Fruit fly (Drosophila melanogaster) Kc167 (cell line): ENCODE data around the gene nbs.

Experiments used
- Sin3A ChIP-seq: fragments of >200 bp; optimal IDR thresholded peaks from 2 replicates; lab custom pipeline; 2018; ENCODE audit warnings: missing external identifiers
- h ChIP-seq: fragments of >200 bp; optimal IDR thresholded peaks from 3 replicates; lab custom pipeline; 2018; ENCODE audit warnings: missing external identifiers
- insv ChIP-seq: fragments of >200 bp; optimal IDR thresholded peaks from 3 replicates; lab custom pipeline; 2018; ENCODE audit warnings: missing external identifiers
- psq ChIP-seq: fragments of >200 bp; optimal IDR thresholded peaks from 2 replicates; lab custom pipeline; 2017; ENCODE audit warnings: missing external identifiers

dm6 chr3L:9760151-9760749, 37.3 kb upstream of the nbs start, which contains the start of gene CG42268:
- TF ChIP-seq insv (no peak), h (lab: Kevin White, UChicago) (no peak), psq (lab: Kevin White, UChicago) (no peak), Sin3A (lab: Kevin White, UChicago) (no peak)
